Worm (Caenorhabditis elegans): Measurements from ENCODE around the gene T24C12.1.

The T24C12.1 gene

ce11 chrX:2178410-2178944 is 20.8 kb upstream of the T24C12.1 start:
- TF ChIP-seq unc-98 (GFP tag; IDR thresholded peaks at IDR 0.05), result no peak
- no peak for TF ChIP-seq lir-3 (tag; optimal IDR thresholded peaks at IDR 0.05; ENCODE audit: poor library complexity)
- no peak for TF ChIP-seq nhr-19 (GFP tag; conservative IDR thresholded peaks at IDR 0.05)
- peak; percentile 22 for TF ChIP-seq skn-1 (tag; optimal IDR thresholded peaks at IDR 0.05)
- no peak for TF ChIP-seq vab-15 (tag; optimal IDR thresholded peaks at IDR 0.05)
- no peak for TF ChIP-seq nhr-76 (tag; optimal IDR thresholded peaks at IDR 0.05)
- peak; percentile 73 for TF ChIP-seq nhr-85 (tag)
- no peak for TF ChIP-seq sox-4 (tag; optimal IDR thresholded peaks at IDR 0.05)
- TF ChIP-seq lin-15B (tag; optimal IDR thresholded peaks at IDR 0.05), result no peak
- no peak for TF ChIP-seq fos-1 (tag; optimal IDR thresholded peaks at IDR 0.05)
- no peak for TF ChIP-seq lin-13 (GFP tag; optimal IDR thresholded peaks at IDR 0.05)
- TF ChIP-seq irx-1 (tag; optimal IDR thresholded peaks at IDR 0.05), result no peak
- TF ChIP-seq rnt-1 (tag; optimal IDR thresholded peaks at IDR 0.05), result no peak
- peak; percentile 8 for TF ChIP-seq lin-14 (GFP tag; optimal IDR thresholded peaks at IDR 0.05)
- no peak for TF ChIP-seq ceh-88 (GFP tag; IDR thresholded peaks at IDR 0.05)
- TF ChIP-seq dsc-1 (tag; optimal IDR thresholded peaks at IDR 0.05), result no peak
- TF ChIP-seq nhr-71 (tag; optimal IDR thresholded peaks at IDR 0.05), result no peak
- TF ChIP-seq snu-23 (GFP tag; optimal IDR thresholded peaks at IDR 0.05), result no peak
- TF ChIP-seq lin-35 (GFP tag; optimal IDR thresholded peaks at IDR 0.05), result peak in 1 of 2 experiments; percentile 4
- TF ChIP-seq sptf-1 (tag; optimal IDR thresholded peaks at IDR 0.05), result no peak
- no peak for TF ChIP-seq nhr-77 (tag; optimal IDR thresholded peaks at IDR 0.05)
- TF ChIP-seq ama-1 (optimal IDR thresholded peaks at IDR 0.05), result no peak
- TF ChIP-seq blmp-1 (tag; optimal IDR thresholded peaks at IDR 0.05), result peak; percentile 63
- no peak for TF ChIP-seq fkh-4 (tag; optimal IDR thresholded peaks at IDR 0.05; ENCODE audit: borderline replicate concordance)
- TF ChIP-seq C34B4.2 (tag; optimal IDR thresholded peaks at IDR 0.05), result no peak
- TF ChIP-seq alr-1 (tag; optimal IDR thresholded peaks at IDR 0.05; ENCODE audit: borderline replicate concordance), result no peak
- TF ChIP-seq unc-62 (GFP tag; optimal IDR thresholded peaks at IDR 0.05), result no peak
- TF ChIP-seq ztf-4 (tag; optimal IDR thresholded peaks at IDR 0.05), result no peak
- no peak for TF ChIP-seq pax-3 (tag; optimal IDR thresholded peaks at IDR 0.05)
- no peak for TF ChIP-seq F16B12.6 (tag; optimal IDR thresholded peaks at IDR 0.05)
- no peak for TF ChIP-seq sup-37 (GFP tag; optimal IDR thresholded peaks at IDR 0.05)
- no peak for TF ChIP-seq mdl-1 (tag; optimal IDR thresholded peaks at IDR 0.05)
- no peak for TF ChIP-seq nhr-84 (tag; optimal IDR thresholded peaks at IDR 0.05)
- TF ChIP-seq elt-2 (tag; optimal IDR thresholded peaks at IDR 0.05), result peak; percentile 47
- TF ChIP-seq hpl-2 (GFP tag; optimal IDR thresholded peaks at IDR 0.05), result no peak
- no peak for TF ChIP-seq dpl-1 (GFP tag; optimal IDR thresholded peaks at IDR 0.05)
- TF ChIP-seq C16A3.4 (tag; optimal IDR thresholded peaks at IDR 0.05), result no peak
- TF ChIP-seq ceh-90 (tag; optimal IDR thresholded peaks at IDR 0.05), result no peak
- TF ChIP-seq zag-1 (tag; optimal IDR thresholded peaks at IDR 0.05), result no peak
- TF ChIP-seq aly-2 (tag; optimal IDR thresholded peaks at IDR 0.05), result no peak
- no peak for TF ChIP-seq egl-27 (tag; optimal IDR thresholded peaks at IDR 0.05)
- TF ChIP-seq elt-3 (tag; optimal IDR thresholded peaks at IDR 0.05), result peak in 1 of 6 experiments; percentile 46
- TF ChIP-seq ceh-82 (tag; optimal IDR thresholded peaks at IDR 0.05), result no peak
- TF ChIP-seq hlh-4 (tag; optimal IDR thresholded peaks at IDR 0.05), result no peak
- no peak for TF ChIP-seq nhr-47 (tag; optimal IDR thresholded peaks at IDR 0.05)
- no peak for TF ChIP-seq aha-1 (tag; optimal IDR thresholded peaks at IDR 0.05)
- no peak for TF ChIP-seq ztf-11 (tag; optimal IDR thresholded peaks at IDR 0.05)
- TF ChIP-seq nhr-28 (tag; optimal IDR thresholded peaks at IDR 0.05), result no peak
- TF ChIP-seq Y116A8C.19 (tag; optimal IDR thresholded peaks at IDR 0.05; ENCODE audit: borderline replicate concordance), result no peak
- no peak for TF ChIP-seq mab-9 (GFP tag; IDR thresholded peaks at IDR 0.05)
- TF ChIP-seq efl-1 (optimal IDR thresholded peaks at IDR 0.05), result no peak
- no peak for TF ChIP-seq efl-1 (GFP tag; optimal IDR thresholded peaks at IDR 0.05 in 1 of 2)
- TF ChIP-seq mef-2 (tag; optimal IDR thresholded peaks at IDR 0.05), result no peak
- TF ChIP-seq grh-1 (GFP tag; IDR thresholded peaks at IDR 0.05), result no peak

All from whole organism, L1 larva.